Worm (Caenorhabditis elegans) whole organism, L1 larva: Measurements from ENCODE around the gene rcat-1.
A peak's percentile ranks its signal among the peaks of the same experiment; 100 is the strongest.
"Not testable (repeated sequence)": the region's sequence is repeated elsewhere in the genome, so short reads cannot be mapped to it uniquely, and the experiment has no call there.

Experiments
- C16A3.4 ChIP-seq: fragments of 150-350 bp; optimal IDR thresholded peaks from 2 replicates; lab custom pipeline; 2014; ENCODE audit warnings: missing biosample characterization, missing genetic modification characterization
- C34B4.2 ChIP-seq: sonication (generic microtip); optimal IDR thresholded peaks from 2 replicates; lab custom pipeline; 2017; ENCODE audit warnings: mild to moderate bottlenecking, missing genetic modification characterization, missing compliant biosample characterization
- aha-1 ChIP-seq: fragments of 150-350 bp; optimal IDR thresholded peaks from 2 replicates; lab custom pipeline; 2014; ENCODE audit warnings: missing biosample characterization, missing genetic modification characterization
- blmp-1 ChIP-seq: fragments of 150-350 bp; optimal IDR thresholded peaks from 2 replicates; lab custom pipeline; 2014; ENCODE audit warnings: missing biosample characterization, missing genetic modification characterization
- ceh-63 ChIP-seq: fragments of 200-800 bp; sonication (Bioruptor generic); optimal IDR thresholded peaks from 2 replicates; lab custom pipeline; 2018; ENCODE audit warnings: mild to moderate bottlenecking, missing genetic modification characterization, missing compliant biosample characterization
- ceh-82 ChIP-seq, 3 experiments: fragments of 150-350 bp in 1 of 3; sonication (generic microtip) in 2 of 3; optimal IDR thresholded peaks; 2 replicates each; lab custom pipeline; 2014 to 2017; ENCODE audit warnings: missing biosample characterization in 3 of 3, missing genetic modification characterization in 3 of 3
- ceh-88 ChIP-seq: fragments of 200-800 bp; sonication (Bioruptor generic); IDR thresholded peaks from 2 replicates; pipeline ENCODE4 v1.3.6; 2022; ENCODE audit warnings: missing genetic modification characterization, missing compliant biosample characterization
- dpl-1 ChIP-seq, 3 experiments: fragments of 150-350 bp in 2 of 3; sonication (generic microtip) in 1 of 3; optimal IDR thresholded peaks; 2 replicates each; lab custom pipeline; 2014 to 2017; ENCODE audit warnings: missing biosample characterization in 3 of 3, missing genetic modification characterization in 3 of 3, missing genetic modification reagents in 3 of 3
- efl-1 ChIP-seq, 4 experiments: fragments of 150-350 bp; optimal IDR thresholded peaks in 3 of 4; peaks in 1 of 4; 1 replicate in 1 of 4; 2 replicates in 3 of 4; lab custom pipeline; 2014; ENCODE audit warnings: missing biosample characterization in 2 of 4, missing genetic modification characterization in 2 of 4, missing genetic modification reagents in 2 of 4
- efl-3 ChIP-seq: fragments of 200-800 bp; sonication (Bioruptor generic); optimal IDR thresholded peaks from 2 replicates; lab custom pipeline; 2018; ENCODE audit warnings: mild to moderate bottlenecking, missing genetic modification characterization, missing compliant biosample characterization
- elt-3 ChIP-seq, 6 experiments: fragments of 150-350 bp in 1 of 6; sonication (generic microtip); optimal IDR thresholded peaks; 2 replicates each; lab custom pipeline; 2017 to 2018; ENCODE audit warnings: missing biosample characterization in 6 of 6, missing genetic modification characterization in 6 of 6, inconsistent platforms in 1 of 6
- ets-5 ChIP-seq: fragments of 200-800 bp; sonication (Bioruptor generic); IDR thresholded peaks from 2 replicates; pipeline ENCODE4 v1.3.6; 2022; ENCODE audit warnings: missing genetic modification characterization, missing compliant biosample characterization
- fkh-10 ChIP-seq: sonication (generic microtip); optimal IDR thresholded peaks from 2 replicates; lab custom pipeline; 2017; ENCODE audit warnings: missing biosample characterization, missing genetic modification reagents, missing genetic modification characterization
- fkh-4 ChIP-seq: sonication (generic microtip); optimal IDR thresholded peaks from 2 replicates; lab custom pipeline; 2016; ENCODE audit warnings: missing compliant biosample characterization, missing genetic modification characterization, borderline replicate concordance
- fkh-8 ChIP-seq: sonication (generic microtip); optimal IDR thresholded peaks from 2 replicates; lab custom pipeline; 2016; ENCODE audit warnings: mild to moderate bottlenecking, missing genetic modification characterization, missing compliant biosample characterization
- fos-1 ChIP-seq: fragments of 150-350 bp; optimal IDR thresholded peaks from 2 replicates; lab custom pipeline; 2014; ENCODE audit warnings: missing biosample characterization, missing genetic modification characterization
- grh-1 ChIP-seq: fragments of 200-800 bp; sonication (Bioruptor generic); IDR thresholded peaks from 2 replicates; pipeline ENCODE4 v1.3.6; 2022; ENCODE audit warnings: missing genetic modification reagents, missing genetic modification characterization, missing compliant biosample characterization
- irx-1 ChIP-seq: sonication (generic microtip); optimal IDR thresholded peaks from 2 replicates; lab custom pipeline; 2016; ENCODE audit warnings: missing genetic modification characterization, missing compliant biosample characterization
- jun-1 ChIP-seq: fragments of 150-350 bp; optimal IDR thresholded peaks from 2 replicates; lab custom pipeline; 2014; ENCODE audit warnings: missing biosample characterization, missing genetic modification reagents, missing genetic modification characterization
- lin-13 ChIP-seq: fragments of 150-350 bp; optimal IDR thresholded peaks from 2 replicates; lab custom pipeline; 2014; ENCODE audit warnings: missing biosample characterization, missing genetic modification reagents, missing genetic modification characterization
- lin-14 ChIP-seq: fragments of 200-800 bp; sonication (Bioruptor generic); optimal IDR thresholded peaks from 2 replicates; lab custom pipeline; 2018; ENCODE audit warnings: mild to moderate bottlenecking, missing genetic modification characterization, moderate library complexity, missing compliant biosample characterization
- lin-35 ChIP-seq, 2 experiments: fragments of 150-350 bp; optimal IDR thresholded peaks; 2 replicates each; lab custom pipeline; 2014; ENCODE audit warnings: missing biosample characterization in 2 of 2, missing genetic modification characterization in 2 of 2, missing genetic modification reagents in 2 of 2
- lsy-2 ChIP-seq, 2 experiments: fragments of 150-350 bp; optimal IDR thresholded peaks; 2 replicates each; lab custom pipeline; 2014; ENCODE audit warnings: missing biosample characterization in 2 of 2, missing genetic modification characterization in 2 of 2
- mdl-1 ChIP-seq, 2 experiments: fragments of 150-350 bp; optimal IDR thresholded peaks; 2 replicates each; lab custom pipeline; 2014 to 2017; ENCODE audit warnings: missing biosample characterization in 2 of 2, missing genetic modification characterization in 2 of 2, inconsistent platforms in 1 of 2
- mef-2 ChIP-seq: fragments of 150-350 bp; optimal IDR thresholded peaks from 2 replicates; lab custom pipeline; 2014; ENCODE audit warnings: missing biosample characterization, missing genetic modification characterization
- mep-1 ChIP-seq: fragments of 150-350 bp; optimal IDR thresholded peaks from 2 replicates; lab custom pipeline; 2014; ENCODE audit warnings: missing biosample characterization, missing genetic modification characterization
- nhr-19 ChIP-seq: fragments of 200-800 bp; sonication (Bioruptor generic); conservative IDR thresholded peaks from 2 replicates; pipeline ENCODE4 v1.3.6; 2022; ENCODE audit warnings: missing genetic modification characterization, missing compliant biosample characterization
- nhr-47 ChIP-seq: sonication (generic microtip); optimal IDR thresholded peaks from 2 replicates; lab custom pipeline; 2016; ENCODE audit warnings: mild to moderate bottlenecking, missing genetic modification characterization, moderate library complexity, missing compliant biosample characterization
- nhr-71 ChIP-seq: sonication (generic microtip); optimal IDR thresholded peaks from 2 replicates; lab custom pipeline; 2016; ENCODE audit warnings: mild to moderate bottlenecking, missing genetic modification characterization, moderate library complexity, missing compliant biosample characterization
- nhr-77 ChIP-seq: fragments of 150-350 bp; optimal IDR thresholded peaks from 2 replicates; lab custom pipeline; 2014; ENCODE audit warnings: missing biosample characterization, missing genetic modification characterization
- nhr-84 ChIP-seq: sonication (generic microtip); optimal IDR thresholded peaks from 2 replicates; lab custom pipeline; 2017; ENCODE audit warnings: missing biosample characterization, missing genetic modification characterization
- nhr-85 ChIP-seq: sonication (generic microtip); peaks from one replicate; lab custom pipeline; 2016; ENCODE audit warnings: missing genetic modification characterization, inconsistent platforms, missing compliant biosample characterization
- pax-3 ChIP-seq: fragments of 200-800 bp; sonication (Bioruptor generic); optimal IDR thresholded peaks from 2 replicates; lab custom pipeline; 2018; ENCODE audit warnings: mild to moderate bottlenecking, missing genetic modification characterization, moderate library complexity, missing compliant biosample characterization
- pqm-1 ChIP-seq: sonication (generic microtip); optimal IDR thresholded peaks from 3 replicates; lab custom pipeline; 2017; ENCODE audit warnings: missing biosample characterization, missing genetic modification characterization
- rnt-1 ChIP-seq: sonication (generic microtip); optimal IDR thresholded peaks from 2 replicates; lab custom pipeline; 2016; ENCODE audit warnings: mild to moderate bottlenecking, missing genetic modification characterization, moderate library complexity, missing compliant biosample characterization
- snpc-4 ChIP-seq: fragments of 150-350 bp; optimal IDR thresholded peaks from 2 replicates; lab custom pipeline; 2014; ENCODE audit warnings: missing biosample characterization, missing genetic modification characterization
- snu-23 ChIP-seq: sonication (generic microtip); optimal IDR thresholded peaks from 2 replicates; lab custom pipeline; 2016; ENCODE audit warnings: missing genetic modification characterization, missing compliant biosample characterization
- sptf-1 ChIP-seq: fragments of 150-350 bp; optimal IDR thresholded peaks from 2 replicates; lab custom pipeline; 2014; ENCODE audit warnings: missing biosample characterization, missing genetic modification characterization
- tbx-2 ChIP-seq: sonication (generic microtip); optimal IDR thresholded peaks from 2 replicates; lab custom pipeline; 2016; ENCODE audit warnings: missing genetic modification characterization, missing compliant biosample characterization
- unc-130 ChIP-seq: fragments of 150-350 bp; optimal IDR thresholded peaks from 2 replicates; lab custom pipeline; 2017; ENCODE audit warnings: missing biosample characterization, missing genetic modification characterization, inconsistent platforms
- unc-86 ChIP-seq: sonication (generic microtip); optimal IDR thresholded peaks from 2 replicates; lab custom pipeline; 2016; ENCODE audit warnings: missing genetic modification characterization, missing compliant biosample characterization
- xbp-1 ChIP-seq: sonication (generic microtip); optimal IDR thresholded peaks from 2 replicates; lab custom pipeline; 2016; ENCODE audit warnings: missing genetic modification characterization, missing compliant biosample characterization
- zag-1 ChIP-seq: fragments of 150-350 bp; optimal IDR thresholded peaks from 2 replicates; lab custom pipeline; 2014; ENCODE audit warnings: missing biosample characterization, missing genetic modification characterization
- zip-4 ChIP-seq: fragments of 200-800 bp; sonication (Bioruptor generic); optimal IDR thresholded peaks from 2 replicates; lab custom pipeline; 2018; ENCODE audit warnings: mild to moderate bottlenecking, missing genetic modification characterization, moderate library complexity, missing compliant biosample characterization
- ztf-11 ChIP-seq, 2 experiments: sonication (generic microtip); optimal IDR thresholded peaks; 2 replicates each; lab custom pipeline; 2016 to 2017; ENCODE audit warnings: missing genetic modification characterization in 2 of 2, missing biosample characterization in 1 of 2, missing compliant biosample characterization in 1 of 2

rcat-1 gene

ce11 chrIV:231673-232072 is 23.6 kb downstream of the rcat-1 start, which contains the start of gene gtf-2H1:
Gene gtf-2H1, minus strand, starts transcription at chrIV:231773.
- TF ChIP-seq mep-1 (no peak), blmp-1 (tag; lab: Kevin White, UChicago) (no peak), elt-3 (tag; optimal IDR thresholded peaks at IDR 0.05; lab: Kevin White, UChicago) (no peak), rnt-1 (no peak), jun-1 (tag; lab: Kevin White, UChicago) (no peak), mef-2 (tag; lab: Kevin White, UChicago) (no peak), lin-13 (GFP tag; lab: Kevin White, UChicago) (no peak), lin-14 (GFP tag; lab: Kevin White, UChicago) (no peak), lsy-2 (tag; optimal IDR thresholded peaks at IDR 0.05; lab: Kevin White, UChicago) (no peak), zip-4 (GFP tag; lab: Kevin White, UChicago) (no peak), efl-1 (optimal IDR thresholded peaks at IDR 0.05; lab: Kevin White, UChicago) (no peak), efl-1 (GFP tag; optimal IDR thresholded peaks at IDR 0.05 in 1 of 2; lab: Kevin White, UChicago) (no peak), fkh-8 (tag; lab: Kevin White, UChicago) (no peak), pax-3 (tag; lab: Kevin White, UChicago) (no peak)

- not testable (repeated sequence) for TF ChIP-seq efl-1 (optimal IDR thresholded peaks at IDR 0.05; lab: Kevin White, UChicago)
- TF ChIP-seq efl-1 (GFP tag; optimal IDR thresholded peaks at IDR 0.05 in 1 of 2; lab: Kevin White, UChicago): peak in 1 of 2 experiments; percentile 17
- TF ChIP-seq, all 84 proteins: peak for 1; not testable (repeated sequence) for 83
Measured at ce11 chrIV:230714-231113, 24.5 kb downstream of the rcat-1 start.

- TF ChIP-seq sptf-1 (no peak), ets-5 (GFP tag; lab: Robert Waterston, UW) (no peak), nhr-47 (tag; lab: Kevin White, UChicago) (no peak), zag-1 (tag; lab: Kevin White, UChicago) (no peak), fkh-10 (GFP tag; lab: Kevin White, UChicago) (no peak), ceh-82 (tag; optimal IDR thresholded peaks at IDR 0.05; lab: Kevin White, UChicago) (no peak)
Measured at ce11 chrIV:218252-218651, 37.0 kb downstream of the rcat-1 start, which contains the start of gene prdx-6. Gene prdx-6, plus strand, starts transcription at chrIV:218552.

- TF ChIP-seq efl-3 (GFP tag; lab: Kevin White, UChicago) (no peak), grh-1 (GFP tag; lab: Robert Waterston, UW) (no peak), mef-2 (tag; lab: Kevin White, UChicago) (no peak), unc-130 (no peak), snu-23 (GFP tag; lab: Kevin White, UChicago) (peak; percentile 57), ztf-11 (tag; optimal IDR thresholded peaks at IDR 0.05; lab: Kevin White, UChicago) (no peak), ceh-82 (tag; optimal IDR thresholded peaks at IDR 0.05; lab: Kevin White, UChicago) (peak in 2 of 3 experiments; percentile 10 to 27), blmp-1 (tag; lab: Kevin White, UChicago) (peak; percentile 14), aha-1 (tag; lab: Kevin White, UChicago) (no peak), C16A3.4 (tag; lab: Kevin White, UChicago) (no peak), dpl-1 (GFP tag; optimal IDR thresholded peaks at IDR 0.05; lab: Kevin White, UChicago) (peak; percentile 10 to 25 (median 23)), sptf-1 (no peak), pqm-1 (tag; lab: Kevin White, UChicago) (no peak), mep-1 (peak; percentile 35), unc-86 (tag; lab: Kevin White, UChicago) (peak; percentile 9), lin-13 (GFP tag; lab: Kevin White, UChicago) (peak; percentile 11), xbp-1 (tag; lab: Kevin White, UChicago) (no peak), jun-1 (tag; lab: Kevin White, UChicago) (peak; percentile 31), irx-1 (tag; lab: Kevin White, UChicago) (no peak), nhr-71 (tag; lab: Kevin White, UChicago) (peak; percentile 64), efl-1 (optimal IDR thresholded peaks at IDR 0.05; lab: Kevin White, UChicago) (peak; percentile 50 to 53), efl-1 (GFP tag; optimal IDR thresholded peaks at IDR 0.05 in 1 of 2; lab: Kevin White, UChicago) (peak; percentile 32 to 94), ceh-63 (GFP tag; lab: Kevin White, UChicago) (no peak), lin-35 (GFP tag; optimal IDR thresholded peaks at IDR 0.05; lab: Kevin White, UChicago) (peak in 1 of 2 experiments; percentile 66), fos-1 (no peak), nhr-77 (tag; lab: Kevin White, UChicago) (no peak), mdl-1 (tag; optimal IDR thresholded peaks at IDR 0.05; lab: Kevin White, UChicago) (peak in 1 of 2 experiments; percentile 10), snpc-4 (tag; lab: Kevin White, UChicago) (no peak), nhr-19 (GFP tag; lab: Robert Waterston, UW) (no peak; the same call in 1 of the 2 replicates), ceh-88 (no peak), C34B4.2 (tag; lab: Kevin White, UChicago) (no peak), nhr-84 (tag; lab: Kevin White, UChicago) (no peak), nhr-85 (peak; percentile 84), tbx-2 (tag; lab: Kevin White, UChicago) (peak; percentile 41), fkh-4 (tag; lab: Kevin White, UChicago) (no peak)
Measured at ce11 chrIV:210591-210990, 44.6 kb downstream of the rcat-1 start.
